Worm (Caenorhabditis elegans) whole organism, L3 larva: ENCODE results near the gene clec-135.

Experiments used
- fos-1 ChIP-seq: fragments of 150-350 bp; optimal IDR thresholded peaks from 2 replicates; lab custom pipeline; 2014; ENCODE audit warnings: missing biosample characterization, missing genetic modification characterization
- lsy-12 ChIP-seq: sonication (generic microtip); optimal IDR thresholded peaks from 2 replicates; lab custom pipeline; 2016; ENCODE audit warnings: mild to moderate bottlenecking, missing genetic modification characterization, missing compliant biosample characterization
- nhr-23 ChIP-seq: fragments of 150-350 bp; optimal IDR thresholded peaks from 2 replicates; lab custom pipeline; 2014; ENCODE audit warnings: missing biosample characterization, missing genetic modification reagents, missing genetic modification characterization

DNA sequence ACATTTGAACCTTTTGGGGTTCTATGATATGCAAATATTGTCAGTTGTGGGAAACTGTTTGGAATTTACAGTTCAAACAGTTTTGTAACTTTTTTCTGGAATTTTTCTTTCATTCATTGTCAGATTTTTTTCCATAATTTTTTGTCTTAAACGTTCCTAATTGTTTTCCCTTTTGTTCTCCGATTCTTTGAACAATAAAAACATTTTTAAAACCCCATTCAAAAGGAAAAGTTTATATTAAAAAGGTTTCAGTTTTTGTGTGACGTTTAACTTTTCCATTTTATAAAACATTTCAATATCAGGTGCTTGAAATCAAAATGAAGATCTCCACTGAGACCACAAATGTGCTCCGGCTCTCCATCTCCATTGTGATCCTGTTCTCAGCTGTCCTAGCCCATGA lies 39.5 kb downstream of the clec-135 start, which contains the start of gene F31D5.1:
- TF ChIP-seq lsy-12 (tag; lab: Kevin White, UChicago) (no peak), nhr-23 (tag; lab: Kevin White, UChicago) (no peak), fos-1 (no peak)
